Fruit fly (Drosophila melanogaster): ENCODE results near the gene EloA.
A peak's percentile ranks its signal among the peaks of the same experiment; 100 is the strongest.

Gene EloA

DNA sequence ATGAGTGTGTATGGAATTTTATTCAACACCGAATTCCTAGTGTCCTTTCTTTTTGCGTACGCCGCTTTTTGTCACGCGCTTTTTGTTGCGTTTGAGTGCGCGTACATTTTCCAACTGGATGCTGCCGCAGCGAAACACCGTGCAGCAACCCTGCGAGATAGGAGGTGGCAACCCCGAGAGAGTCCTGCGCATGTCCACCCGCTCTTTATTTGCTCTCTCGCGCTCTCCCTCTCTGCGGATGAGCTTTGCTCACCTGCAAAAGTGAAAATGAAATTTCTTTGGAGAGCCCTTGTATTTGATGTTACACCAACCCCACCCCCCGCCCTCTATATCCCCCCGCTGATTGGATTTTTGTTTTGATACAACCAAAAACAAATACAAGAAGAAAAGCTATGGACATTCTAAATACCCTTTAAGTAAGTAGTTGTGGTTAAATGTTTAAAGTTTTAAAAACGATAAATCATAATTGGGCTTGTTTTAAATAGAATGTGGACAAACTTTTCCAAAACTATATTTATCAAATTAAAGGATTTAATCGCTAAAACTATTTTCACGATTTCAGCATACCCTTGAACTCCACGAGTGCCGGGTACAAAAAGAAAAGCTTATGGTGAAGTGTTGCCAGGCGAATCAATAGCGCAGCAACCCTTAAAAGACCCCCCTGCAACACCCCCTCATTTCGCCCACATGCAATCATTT lies 11.3 kb upstream of the EloA start (continued):
- TF ChIP-seq eyg (GFP tag; optimal IDR thresholded peaks at IDR 0.05) (no peak), Taf1 (GFP tag; IDR thresholded peaks at IDR 0.05) (peak; percentile 37; the same call in 1 of the 2 replicates), Dad (GFP tag; optimal IDR thresholded peaks at IDR 0.05) (peak; percentile 22), wek (GFP tag; optimal IDR thresholded peaks at IDR 0.05) (no peak), crol (GFP tag; IDR thresholded peaks at IDR 0.05) (no peak), CG3065 (GFP tag; optimal IDR thresholded peaks at IDR 0.05) (no peak), nau (GFP tag; optimal IDR thresholded peaks at IDR 0.05) (no peak), CG10209 (GFP tag; optimal IDR thresholded peaks at IDR 0.05) (peak; percentile 52), CG30020 (tag; optimal IDR thresholded peaks at IDR 0.05) (no peak), CG2875 (GFP tag; optimal IDR thresholded peaks at IDR 0.05) (no peak), hb (GFP tag; IDR thresholded peaks at IDR 0.05; ENCODE audit: partially characterized antibody) (no peak), CG17829 (tag; optimal IDR thresholded peaks at IDR 0.05) (peak; percentile 68), odd (GFP tag; optimal IDR thresholded peaks at IDR 0.05) (no peak), lilli (GFP tag; optimal IDR thresholded peaks at IDR 0.05) (peak; percentile 65), ken (GFP tag; IDR thresholded peaks at IDR 0.05) (peak; percentile 52; the same call in 2 of the 3 replicates), Usf (GFP tag; optimal IDR thresholded peaks at IDR 0.05) (no peak), CG4707 (GFP tag; optimal IDR thresholded peaks at IDR 0.05) (no peak), CG16815 (GFP tag; optimal IDR thresholded peaks at IDR 0.05) (no peak), Hey (tag; optimal IDR thresholded peaks at IDR 0.05) (no peak), btn (GFP tag; optimal IDR thresholded peaks at IDR 0.05) (no peak), sr (GFP tag; IDR thresholded peaks at IDR 0.05) (no peak), D19A (tag; optimal IDR thresholded peaks at IDR 0.05) (peak; percentile 70), CG9932 (GFP tag; IDR thresholded peaks at IDR 0.05) (peak; percentile 63), Fer2 (tag; optimal IDR thresholded peaks at IDR 0.05) (peak; percentile 30), CG1024 (GFP tag; IDR thresholded peaks at IDR 0.05) (no peak), Rfx (GFP tag; IDR thresholded peaks at IDR 0.05) (peak; percentile 71), CG9609 (GFP tag; optimal IDR thresholded peaks at IDR 0.05) (peak; percentile 26), Hmr (GFP tag; optimal IDR thresholded peaks at IDR 0.05) (peak; percentile 81), CG32767 (GFP tag; IDR thresholded peaks at IDR 0.05) (peak; percentile 56), Sin3A (optimal IDR thresholded peaks at IDR 0.05) (no peak), YL-1 (GFP tag; optimal IDR thresholded peaks at IDR 0.05) (no peak), CG15479 (GFP tag; optimal IDR thresholded peaks at IDR 0.05) (no peak), MBD-R2 (GFP tag; IDR thresholded peaks at IDR 0.05) (peak; percentile 20; the same call in 1 of the 2 replicates), dan (GFP tag; IDR thresholded peaks at IDR 0.05) (no peak), CG2129 (GFP tag; IDR thresholded peaks at IDR 0.05; ENCODE audit: partially characterized antibody) (no peak), sc (optimal IDR thresholded peaks at IDR 0.05) (no peak), sc (GFP tag; optimal IDR thresholded peaks at IDR 0.05) (peak; percentile 9), Stat92E (GFP tag; optimal IDR thresholded peaks at IDR 0.05) (no peak), ap (GFP tag; IDR thresholded peaks at IDR 0.05) (0 out of 2 replicates have a peak, but pooled peaks have one; percentile 22)

- TF ChIP-seq chinmo (GFP tag; IDR thresholded peaks at IDR 0.05; ENCODE audit: partially characterized antibody) = 0 out of 4 replicates have a peak, but pooled peaks have one; percentile 24
- peak; percentile 4 for TF ChIP-seq CG7556 (GFP tag; optimal IDR thresholded peaks at IDR 0.05)
- peak; percentile 14 for TF ChIP-seq CG10274 (GFP tag; optimal IDR thresholded peaks at IDR 0.05)
- no peak for TF ChIP-seq ranshi (GFP tag; IDR thresholded peaks at IDR 0.05)
- TF ChIP-seq HmgD (GFP tag; optimal IDR thresholded peaks at IDR 0.05) = peak; percentile 25
- TF ChIP-seq D19A (tag; optimal IDR thresholded peaks at IDR 0.05) = peak; percentile 97
- peak; percentile 96 for TF ChIP-seq CG13894 (tag; optimal IDR thresholded peaks at IDR 0.05)
- TF ChIP-seq Fer1 (GFP tag; optimal IDR thresholded peaks at IDR 0.05) = peak; percentile 29
- peak; percentile 29 for TF ChIP-seq Hmr (GFP tag; optimal IDR thresholded peaks at IDR 0.05)
- no peak for TF ChIP-seq CG15011 (GFP tag; optimal IDR thresholded peaks at IDR 0.05)
- peak; percentile 18 for TF ChIP-seq CG12659 (GFP tag; optimal IDR thresholded peaks at IDR 0.05)
- TF ChIP-seq CG10543 (GFP tag; optimal IDR thresholded peaks at IDR 0.05) = peak; percentile 5
- TF ChIP-seq Rfx (GFP tag; IDR thresholded peaks at IDR 0.05) = peak; percentile 5; the same call in 1 of the 2 replicates
- TF ChIP-seq PHDP (tag; optimal IDR thresholded peaks at IDR 0.05) = no peak
Observed at dm6 chr3R:23248853-23249573, 2.4 kb upstream of the EloA start, which contains the start of gene CG4467. Gene CG4467, minus strand, starts transcription at chr3R:23248903.
